Worm (Caenorhabditis elegans): ENCODE results near the gene F45B8.5.

DNA sequence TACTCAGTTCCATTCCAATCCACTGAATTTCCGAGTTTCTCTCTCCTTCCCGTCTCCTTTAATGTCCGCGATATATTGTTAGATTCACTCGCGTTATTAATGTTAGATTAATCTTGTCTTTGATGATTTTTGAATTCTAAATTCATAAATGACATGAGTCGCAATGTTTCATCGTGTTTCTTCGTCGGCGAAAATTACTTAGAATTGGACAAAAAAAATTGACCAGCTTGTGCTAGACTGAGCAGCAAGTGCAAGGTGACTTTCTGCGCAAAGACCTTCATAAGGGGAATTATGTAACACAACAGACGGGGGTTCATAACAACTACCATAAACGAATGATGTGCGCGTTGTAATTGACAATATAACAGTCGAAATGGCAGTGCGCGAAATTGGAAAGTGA lies 7.5 kb upstream of the F45B8.5 start:
- TF ChIP-seq ces-1 (GFP tag; optimal IDR thresholded peaks at IDR 0.05): no peak
- no peak for TF ChIP-seq nhr-237 (tag; optimal IDR thresholded peaks at IDR 0.05)
- peak in 1 of 2 experiments; percentile 97 for TF ChIP-seq unc-62 (GFP tag; optimal IDR thresholded peaks at IDR 0.05 in 1 of 2)
- TF ChIP-seq unc-62 (tag; optimal IDR thresholded peaks at IDR 0.05): no peak
- TF ChIP-seq hlh-30 (tag; optimal IDR thresholded peaks at IDR 0.05; ENCODE audit: insufficient read depth): no peak

Data from whole organism, L4 larva.